Worm (Caenorhabditis elegans) whole organism, L4 larva: ENCODE data around the gene fbxb-45.

Source experiments
- fkh-10 ChIP-seq: fragments of 150-350 bp; optimal IDR thresholded peaks from 2 replicates; lab custom pipeline; 2014; ENCODE audit warnings: missing biosample characterization, missing genetic modification reagents, missing genetic modification characterization
- lin-15B ChIP-seq: fragments of 150-350 bp; sonication (generic microtip); optimal IDR thresholded peaks from 3 replicates; lab custom pipeline; 2014; ENCODE audit warnings: missing biosample characterization, missing genetic modification characterization
- nhr-11 ChIP-seq: fragments of 150-350 bp; optimal IDR thresholded peaks from 2 replicates; lab custom pipeline; 2014; ENCODE audit warnings: missing biosample characterization, missing genetic modification characterization
- unc-62 ChIP-seq, 3 experiments: fragments of 150-350 bp in 1 of 3; sonication (generic microtip); optimal IDR thresholded peaks in 2 of 3; peaks in 1 of 3; 1 replicate in 1 of 3; 2 replicates in 2 of 3; lab custom pipeline; 2014 to 2017; ENCODE audit warnings: missing biosample characterization in 3 of 3, missing genetic modification characterization in 3 of 3, missing genetic modification reagents in 3 of 3, missing genotype in 1 of 3

DNA sequence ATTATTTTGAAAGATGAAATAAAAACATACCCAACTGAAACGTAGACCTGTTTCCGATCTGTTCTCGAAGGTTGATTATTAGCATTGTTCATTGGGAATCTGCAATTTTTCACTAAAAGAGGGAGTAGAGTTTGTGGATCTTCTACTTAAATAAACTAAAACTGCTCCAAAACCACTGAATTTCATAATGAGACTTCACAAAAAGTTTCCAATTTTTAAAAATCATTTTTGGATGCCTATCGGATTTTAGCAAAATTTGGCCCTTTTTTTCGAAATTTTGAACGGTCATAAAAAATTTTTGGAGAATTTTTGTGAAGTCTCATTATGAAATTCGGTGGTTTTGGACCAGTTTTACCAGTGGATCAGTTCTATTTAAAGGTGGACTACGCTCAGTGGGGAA, 23.1 kb upstream of the fbxb-45 start, which contains the start of gene K02E7.10:
- TF ChIP-seq fkh-10 (GFP tag; lab: Kevin White, UChicago): no peak
- TF ChIP-seq lin-15B (tag; lab: Kevin White, UChicago): no peak
- no peak for TF ChIP-seq nhr-11 (tag; lab: Kevin White, UChicago)
- no peak for TF ChIP-seq unc-62 (GFP tag; optimal IDR thresholded peaks at IDR 0.05 in 1 of 2; lab: Kevin White, UChicago)
- no peak for TF ChIP-seq unc-62 (tag; optimal IDR thresholded peaks at IDR 0.05; lab: Kevin White, UChicago)
